Fruit fly (Drosophila melanogaster): ENCODE results near the gene mmm.

mmm gene

dm6 chr3L:7545562-7545961, 37.7 kb upstream of the mmm start:
- TF ChIP-seq jim (GFP tag; optimal IDR thresholded peaks at IDR 0.05) (no peak), br (GFP tag; optimal IDR thresholded peaks at IDR 0.05) (no peak), brk (GFP tag; optimal IDR thresholded peaks at IDR 0.05) (no peak), fru (GFP tag; optimal IDR thresholded peaks at IDR 0.05) (no peak), woc (GFP tag; optimal IDR thresholded peaks at IDR 0.05) (no peak), foxo (GFP tag; optimal IDR thresholded peaks at IDR 0.05) (no peak), Abd-B (GFP tag; optimal IDR thresholded peaks at IDR 0.05) (no peak), tai (GFP tag; optimal IDR thresholded peaks at IDR 0.05) (no peak), CG32264 (GFP tag; optimal IDR thresholded peaks at IDR 0.05) (no peak), h (GFP tag; optimal IDR thresholded peaks at IDR 0.05) (no peak)

- TF ChIP-seq dl (GFP tag; optimal IDR thresholded peaks at IDR 0.05; ENCODE audit: insufficient read depth in 1 of 2, partially characterized antibody in 2 of 2) (no peak), N (GFP tag; optimal IDR thresholded peaks at IDR 0.05) (no peak), ey (GFP tag; optimal IDR thresholded peaks at IDR 0.05) (no peak), jim (GFP tag; optimal IDR thresholded peaks at IDR 0.05) (no peak), Sp1 (GFP tag; optimal IDR thresholded peaks at IDR 0.05) (no peak), Jra (GFP tag; optimal IDR thresholded peaks at IDR 0.05) (no peak), tai (GFP tag; optimal IDR thresholded peaks at IDR 0.05) (no peak)
Measured at dm6 chr3L:7550225-7550624, 33.0 kb upstream of the mmm start.

dm6 chr3L:7552446-7552845, 30.8 kb upstream of the mmm start:
- no peak for TF ChIP-seq N (GFP tag; optimal IDR thresholded peaks at IDR 0.05)
- no peak for TF ChIP-seq Sp1 (GFP tag; optimal IDR thresholded peaks at IDR 0.05)
- TF ChIP-seq sage (GFP tag; optimal IDR thresholded peaks at IDR 0.05) = no peak
- TF ChIP-seq tai (GFP tag; optimal IDR thresholded peaks at IDR 0.05) = no peak
- no peak for TF ChIP-seq CrebA (GFP tag; optimal IDR thresholded peaks at IDR 0.05; ENCODE audit: borderline replicate concordance)
- no peak for TF ChIP-seq dl (GFP tag; optimal IDR thresholded peaks at IDR 0.05; ENCODE audit: insufficient read depth in 1 of 2, partially characterized antibody in 2 of 2)
- TF ChIP-seq dmrt93B (GFP tag; optimal IDR thresholded peaks at IDR 0.05) = no peak
- TF ChIP-seq h (GFP tag; optimal IDR thresholded peaks at IDR 0.05) = no peak
- no peak for TF ChIP-seq GATAd (GFP tag; optimal IDR thresholded peaks at IDR 0.05)
- TF ChIP-seq rgr (GFP tag; optimal IDR thresholded peaks at IDR 0.05) = no peak
- no peak for TF ChIP-seq woc (GFP tag; optimal IDR thresholded peaks at IDR 0.05)
- TF ChIP-seq br (GFP tag; optimal IDR thresholded peaks at IDR 0.05) = no peak
- no peak for TF ChIP-seq usp (GFP tag; optimal IDR thresholded peaks at IDR 0.05)

dm6 chr3L:7553062-7553461, 30.2 kb upstream of the mmm start:
- TF ChIP-seq fru (GFP tag; optimal IDR thresholded peaks at IDR 0.05) = no peak
- no peak for TF ChIP-seq dmrt93B (GFP tag; optimal IDR thresholded peaks at IDR 0.05)
- no peak for TF ChIP-seq sage (GFP tag; optimal IDR thresholded peaks at IDR 0.05)
- no peak for TF ChIP-seq CrebA (GFP tag; optimal IDR thresholded peaks at IDR 0.05; ENCODE audit: borderline replicate concordance)
- no peak for TF ChIP-seq Abd-B (GFP tag; optimal IDR thresholded peaks at IDR 0.05)
- no peak for TF ChIP-seq HLH106 (tag; optimal IDR thresholded peaks at IDR 0.05)
- TF ChIP-seq lola (GFP tag; optimal IDR thresholded peaks at IDR 0.05) = no peak
- no peak for TF ChIP-seq psq (GFP tag; optimal IDR thresholded peaks at IDR 0.05)
- TF ChIP-seq Jra (GFP tag; optimal IDR thresholded peaks at IDR 0.05) = no peak
- no peak for TF ChIP-seq Rel (GFP tag; optimal IDR thresholded peaks at IDR 0.05)
- TF ChIP-seq Rel (tag; optimal IDR thresholded peaks at IDR 0.05) = no peak
- TF ChIP-seq usp (GFP tag; optimal IDR thresholded peaks at IDR 0.05) = no peak
- TF ChIP-seq pan (optimal IDR thresholded peaks at IDR 0.05) = no peak

- TF ChIP-seq Hr78 (GFP tag; optimal IDR thresholded peaks at IDR 0.05) = no peak
- no peak for TF ChIP-seq usp (GFP tag; optimal IDR thresholded peaks at IDR 0.05)
- no peak for TF ChIP-seq dsf (GFP tag; optimal IDR thresholded peaks at IDR 0.05; ENCODE audit: borderline replicate concordance)
- no peak for TF ChIP-seq lola (GFP tag; optimal IDR thresholded peaks at IDR 0.05)
- TF ChIP-seq Dfd (GFP tag; optimal IDR thresholded peaks at IDR 0.05) = no peak
- no peak for TF ChIP-seq Hr83 (GFP tag; optimal IDR thresholded peaks at IDR 0.05; ENCODE audit: poor library complexity, severe bottlenecking)
- TF ChIP-seq sage (GFP tag; optimal IDR thresholded peaks at IDR 0.05) = no peak
- TF ChIP-seq brk (GFP tag; optimal IDR thresholded peaks at IDR 0.05) = no peak
- no peak for TF ChIP-seq Mio (GFP tag; optimal IDR thresholded peaks at IDR 0.05)
Measured at dm6 chr3L:7559937-7560336, 23.3 kb upstream of the mmm start, which contains the start of gene CG14837. TSS of gene CG14837 (minus strand) at chr3L:7560037.

Data from whole organism, wandering third instar larva.